Fruit fly (Drosophila melanogaster): ENCODE data around the gene trh.

DNA sequence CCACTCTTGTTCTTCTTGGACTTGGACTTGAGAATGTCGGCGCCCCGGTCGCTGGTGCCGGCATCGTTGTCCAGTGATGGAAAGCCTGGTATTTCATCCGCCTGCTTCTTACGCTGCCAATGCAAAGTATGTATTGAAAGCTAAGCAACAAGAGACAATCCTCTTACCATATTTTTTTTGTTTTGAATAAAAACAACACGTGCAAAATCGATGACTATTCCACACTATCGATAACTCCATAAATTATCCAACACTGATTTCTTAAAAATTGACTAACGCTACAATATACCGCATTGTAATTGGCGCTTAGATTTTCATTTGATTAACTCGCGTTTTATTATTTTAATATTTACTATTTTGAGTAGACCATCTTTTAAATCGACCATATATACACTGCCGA, 67.9 kb downstream of the trh start, which contains the start of gene CG32344:
- TF ChIP-seq kni (GFP tag; optimal IDR thresholded peaks at IDR 0.05): no peak
- no peak for TF ChIP-seq CG15696 (tag; optimal IDR thresholded peaks at IDR 0.05)
